Fruit fly (Drosophila melanogaster) whole organism, wandering third instar larva: Measurements from ENCODE around the gene Cerk.

Source experiments
- Abd-B ChIP-seq: fragments of >200 bp; optimal IDR thresholded peaks from 2 replicates; lab custom pipeline; 2017; ENCODE audit warnings: missing biosample characterization, missing genetic modification characterization
- CrebA ChIP-seq: fragments of 200-800 bp; sonication (Bioruptor generic); optimal IDR thresholded peaks from 2 replicates; lab custom pipeline; 2016; ENCODE audit warnings: missing biosample characterization, mild to moderate bottlenecking, missing genetic modification characterization, borderline replicate concordance
- Dif ChIP-seq: fragments of 200-275, 200-300 bp; sonication (Bioruptor generic); optimal IDR thresholded peaks from 2 replicates; lab custom pipeline; 2018; ENCODE audit warnings: missing biosample characterization, missing genetic modification characterization; ENCODE audit not compliant: partially characterized antibody
- GATAd ChIP-seq: sonication (Bioruptor generic); optimal IDR thresholded peaks from 2 replicates; lab custom pipeline; 2016; ENCODE audit warnings: missing biosample characterization, missing genetic modification characterization
- HLH106 ChIP-seq: fragments of 200-800 bp; optimal IDR thresholded peaks from 3 replicates; lab custom pipeline; 2019; ENCODE audit warnings: missing biosample characterization, mild to moderate bottlenecking, missing genetic modification characterization, moderate library complexity
- Hnf4 ChIP-seq: fragments of 200-800 bp; sonication (Bioruptor generic); optimal IDR thresholded peaks from 2 replicates; lab custom pipeline; 2016; ENCODE audit warnings: missing biosample characterization, mild to moderate bottlenecking, missing genetic modification characterization
- Hr78 ChIP-seq: fragments of >200 bp; optimal IDR thresholded peaks from 2 replicates; lab custom pipeline; 2017; ENCODE audit warnings: missing biosample characterization, missing genetic modification characterization
- Hr83 ChIP-seq: fragments of 200-300 bp; sonication (Bioruptor generic); optimal IDR thresholded peaks from 2 replicates; lab custom pipeline; 2016; ENCODE audit warnings: missing biosample characterization, mild to moderate bottlenecking, missing genetic modification characterization, moderate library complexity; ENCODE audit not compliant: poor library complexity, severe bottlenecking
- Jra ChIP-seq: sonication (Bioruptor generic); optimal IDR thresholded peaks from 2 replicates; lab custom pipeline; 2016; ENCODE audit warnings: missing biosample characterization, missing genetic modification characterization
- Myc ChIP-seq: fragments of >200 bp; optimal IDR thresholded peaks from 2 replicates; lab custom pipeline; 2017
- N ChIP-seq: fragments of >200 bp; optimal IDR thresholded peaks from 2 replicates; lab custom pipeline; 2018; ENCODE audit warnings: missing biosample characterization, missing external identifiers, missing genetic modification characterization
- OdsH ChIP-seq: fragments of 200-800 bp; sonication (Bioruptor generic); optimal IDR thresholded peaks from 2 replicates; lab custom pipeline; 2016; ENCODE audit warnings: missing biosample characterization, mild to moderate bottlenecking, missing genetic modification characterization
- br ChIP-seq: fragments of 200-800 bp; sonication (Bioruptor generic); optimal IDR thresholded peaks from 2 replicates; lab custom pipeline; 2016; ENCODE audit warnings: missing biosample characterization, missing genetic modification characterization
- brk ChIP-seq: fragments of 200-800 bp; sonication (Bioruptor generic); optimal IDR thresholded peaks from 2 replicates; lab custom pipeline; 2016; ENCODE audit warnings: missing biosample characterization, mild to moderate bottlenecking, missing genetic modification characterization
- dmrt93B ChIP-seq: fragments of 200-800 bp; sonication (Bioruptor generic); optimal IDR thresholded peaks from 2 replicates; lab custom pipeline; 2018; ENCODE audit warnings: missing biosample characterization, mild to moderate bottlenecking, missing genetic modification characterization
- dsf ChIP-seq: sonication (Bioruptor generic); optimal IDR thresholded peaks from 2 replicates; lab custom pipeline; 2016; ENCODE audit warnings: missing biosample characterization, missing genetic modification characterization, borderline replicate concordance
- ey ChIP-seq: fragments of 200-800 bp; sonication (Bioruptor generic); optimal IDR thresholded peaks from 2 replicates; lab custom pipeline; 2016; ENCODE audit warnings: missing biosample characterization, missing genetic modification characterization
- foxo ChIP-seq, 2 experiments: fragments of 200-800 bp; sonication (Bioruptor generic); optimal IDR thresholded peaks; 2 replicates in 1 of 2; 3 replicates in 1 of 2; lab custom pipeline; 2016 to 2017; ENCODE audit warnings: missing biosample characterization in 2 of 2, missing genetic modification characterization in 2 of 2
- fru ChIP-seq: fragments of 200-800 bp; sonication (Bioruptor generic); optimal IDR thresholded peaks from 3 replicates; lab custom pipeline; 2016; ENCODE audit warnings: missing biosample characterization, mild to moderate bottlenecking, missing genetic modification characterization
- h ChIP-seq: fragments of 200-800 bp; sonication (Bioruptor generic); optimal IDR thresholded peaks from 3 replicates; lab custom pipeline; 2016; ENCODE audit warnings: missing biosample characterization, mild to moderate bottlenecking, missing genetic modification characterization
- jim ChIP-seq: fragments of 175-275, 200-325 bp; sonication (Bioruptor generic); optimal IDR thresholded peaks from 2 replicates; lab custom pipeline; 2016; ENCODE audit warnings: missing biosample characterization, mild to moderate bottlenecking, missing genetic modification characterization
- lola ChIP-seq: fragments of >200 bp; optimal IDR thresholded peaks from 2 replicates; lab custom pipeline; 2017; ENCODE audit warnings: missing biosample characterization, missing genetic modification characterization
- pan ChIP-seq: fragments of >200 bp; optimal IDR thresholded peaks from 2 replicates; lab custom pipeline; 2017
- psq ChIP-seq: fragments of 200-800 bp; sonication (Bioruptor generic); optimal IDR thresholded peaks from 3 replicates; lab custom pipeline; 2017; ENCODE audit warnings: missing biosample characterization, mild to moderate bottlenecking, missing genetic modification characterization, moderate library complexity
- sage ChIP-seq: fragments of 200-800 bp; sonication (Bioruptor generic); optimal IDR thresholded peaks from 2 replicates; lab custom pipeline; 2016; ENCODE audit warnings: missing biosample characterization, mild to moderate bottlenecking, missing genetic modification characterization
- sv ChIP-seq: fragments of 200-800 bp; sonication (Bioruptor generic); optimal IDR thresholded peaks from 3 replicates; lab custom pipeline; 2016; ENCODE audit warnings: missing biosample characterization, missing genetic modification characterization
- tai ChIP-seq: sonication (Bioruptor generic); optimal IDR thresholded peaks from 2 replicates; lab custom pipeline; 2016; ENCODE audit warnings: missing biosample characterization, missing genetic modification characterization
- usp ChIP-seq: fragments of >200 bp; optimal IDR thresholded peaks from 2 replicates; lab custom pipeline; 2017; ENCODE audit warnings: missing biosample characterization, missing genetic modification characterization
- woc ChIP-seq: sonication (Bioruptor generic); optimal IDR thresholded peaks from 2 replicates; lab custom pipeline; 2016; ENCODE audit warnings: missing biosample characterization, mild to moderate bottlenecking, missing genetic modification characterization

The Cerk gene

dm6 chr3R:5317654-5318129 lies 50.4 kb downstream of the Cerk start:
- peak; percentile 82 for TF ChIP-seq psq (GFP tag; lab: Kevin White, UChicago)
- TF ChIP-seq br (GFP tag; lab: Kevin White, UChicago): no peak
- TF ChIP-seq, all 38 proteins: peak for 1

dm6 chr3R:5316790-5317189 lies 51.3 kb downstream of the Cerk start:
- no peak for TF ChIP-seq GATAd (GFP tag; lab: Kevin White, UChicago)
- TF ChIP-seq Abd-B (GFP tag; lab: Kevin White, UChicago): no peak
- no peak for TF ChIP-seq Hr83 (GFP tag; lab: Kevin White, UChicago)
- no peak for TF ChIP-seq lola (GFP tag; lab: Kevin White, UChicago)

- TF ChIP-seq Dif (GFP tag; lab: Kevin White, UChicago) (no peak), Hr78 (GFP tag; lab: Kevin White, UChicago) (no peak), Hnf4 (GFP tag; lab: Kevin White, UChicago) (no peak), pan (lab: Kevin White, UChicago) (no peak), usp (GFP tag; lab: Kevin White, UChicago) (no peak), dsf (GFP tag; lab: Kevin White, UChicago) (no peak), ey (GFP tag; lab: Kevin White, UChicago) (no peak), fru (no peak), foxo (GFP tag; optimal IDR thresholded peaks at IDR 0.05; lab: Kevin White, UChicago) (no peak)
Measured at dm6 chr3R:5315871-5316270, 52.2 kb downstream of the Cerk start.

- TF ChIP-seq N (no peak), CrebA (no peak), dsf (GFP tag; lab: Kevin White, UChicago) (no peak), sv (GFP tag; lab: Kevin White, UChicago) (no peak), Dif (GFP tag; lab: Kevin White, UChicago) (no peak), jim (no peak), foxo (GFP tag; optimal IDR thresholded peaks at IDR 0.05; lab: Kevin White, UChicago) (no peak), Hnf4 (GFP tag; lab: Kevin White, UChicago) (no peak), ey (GFP tag; lab: Kevin White, UChicago) (no peak), br (GFP tag; lab: Kevin White, UChicago) (no peak), sage (GFP tag; lab: Kevin White, UChicago) (no peak), HLH106 (tag; lab: Kevin White, UChicago) (no peak), pan (lab: Kevin White, UChicago) (no peak)
Measured at dm6 chr3R:5315050-5315643, 53.0 kb downstream of the Cerk start.

dm6 chr3R:5310250-5310649 lies 57.9 kb downstream of the Cerk start:
- TF ChIP-seq CrebA (no peak), pan (lab: Kevin White, UChicago) (no peak), tai (GFP tag; lab: Kevin White, UChicago) (no peak), foxo (GFP tag; optimal IDR thresholded peaks at IDR 0.05; lab: Kevin White, UChicago) (no peak), brk (GFP tag; lab: Kevin White, UChicago) (no peak), sv (GFP tag; lab: Kevin White, UChicago) (no peak), Jra (GFP tag; lab: Kevin White, UChicago) (no peak), Abd-B (GFP tag; lab: Kevin White, UChicago) (no peak), h (GFP tag; lab: Kevin White, UChicago) (no peak), dmrt93B (no peak), Hr83 (GFP tag; lab: Kevin White, UChicago) (no peak), OdsH (no peak), Myc (no peak), Hnf4 (GFP tag; lab: Kevin White, UChicago) (no peak), Dif (GFP tag; lab: Kevin White, UChicago) (no peak)

dm6 chr3R:5309234-5309798 lies 58.8 kb downstream of the Cerk start:
- no peak for TF ChIP-seq usp (GFP tag; lab: Kevin White, UChicago)
- TF ChIP-seq dsf (GFP tag; lab: Kevin White, UChicago): no peak
- TF ChIP-seq GATAd (GFP tag; lab: Kevin White, UChicago): no peak
- TF ChIP-seq HLH106 (tag; lab: Kevin White, UChicago): no peak
- no peak for TF ChIP-seq OdsH
- TF ChIP-seq Jra (GFP tag; lab: Kevin White, UChicago): no peak
- no peak for TF ChIP-seq Hr83 (GFP tag; lab: Kevin White, UChicago)
- TF ChIP-seq woc (GFP tag; lab: Kevin White, UChicago): no peak
